Fruit fly (Drosophila melanogaster): Measurements from ENCODE around the gene CG42374.

CG42374 gene

DNA sequence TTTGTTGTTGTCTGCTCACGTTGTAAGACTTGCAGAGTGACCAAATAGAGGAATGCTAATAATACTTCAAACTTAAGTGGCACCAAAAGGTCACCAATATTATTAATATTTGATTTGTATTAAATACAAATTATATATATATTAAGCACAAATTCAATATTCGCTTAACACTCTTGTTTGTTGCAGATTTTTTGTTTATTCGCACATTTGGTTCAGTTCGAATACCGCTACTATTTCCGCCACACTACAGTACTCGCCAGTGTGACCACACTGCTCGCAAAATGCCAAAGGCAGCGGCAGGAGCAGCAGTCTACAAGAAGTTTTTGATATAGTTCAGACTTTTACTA lies 548 bp downstream of the CG42374 start, which contains the start of gene Max (continued):
- TF ChIP-seq usp (GFP tag; optimal IDR thresholded peaks at IDR 0.05) (no peak), Oaz (GFP tag; IDR thresholded peaks at IDR 0.05) (peak; percentile 40; the same call in 1 of the 2 replicates), sens-2 (GFP tag; IDR thresholded peaks at IDR 0.05) (0 out of 2 replicates have a peak, but pooled peaks have one; percentile 20), CG14710 (tag; optimal IDR thresholded peaks at IDR 0.05) (peak; percentile 99), CG4730 (GFP tag; IDR thresholded peaks at IDR 0.05) (0 out of 2 replicates have a peak, but pooled peaks have one; percentile 21), CG2889 (GFP tag; IDR thresholded peaks at IDR 0.05) (peak; percentile 54; the same call in 1 of the 3 replicates), dpn (GFP tag; optimal IDR thresholded peaks at IDR 0.05) (peak in 1 of 2 experiments; percentile 63), Bgb (GFP tag; IDR thresholded peaks at IDR 0.05; ENCODE audit: partially characterized antibody) (no peak), peb (GFP tag; IDR thresholded peaks at IDR 0.05) (peak; percentile 54; the same call in 1 of the 2 replicates), org-1 (GFP tag; optimal IDR thresholded peaks at IDR 0.05) (peak; percentile 7), jigr1 (GFP tag; IDR thresholded peaks at IDR 0.05) (no peak), Ravus (GFP tag; IDR thresholded peaks at IDR 0.05) (peak; percentile 22; the same call in 1 of the 2 replicates), CG9609 (GFP tag; optimal IDR thresholded peaks at IDR 0.05) (no peak), trem (tag; optimal IDR thresholded peaks at IDR 0.05) (peak; percentile 90), NfI (GFP tag; optimal IDR thresholded peaks at IDR 0.05) (peak; percentile 79), CG4328 (GFP tag; optimal IDR thresholded peaks at IDR 0.05) (peak; percentile 52), CG16863 (GFP tag; optimal IDR thresholded peaks at IDR 0.05) (no peak), ewg (GFP tag; optimal IDR thresholded peaks at IDR 0.05) (peak; percentile 69), mld (GFP tag; IDR thresholded peaks at IDR 0.05; ENCODE audit: partially characterized antibody) (no peak), mam (GFP tag; optimal IDR thresholded peaks at IDR 0.05) (no peak), bcd (GFP tag; optimal IDR thresholded peaks at IDR 0.05) (peak; percentile 67), dmrt11E (tag; optimal IDR thresholded peaks at IDR 0.05) (peak; percentile 63), gcm (GFP tag; optimal IDR thresholded peaks at IDR 0.05) (peak; percentile 66), Oli (tag; optimal IDR thresholded peaks at IDR 0.05) (peak; percentile 47), E2f2 (GFP tag; IDR thresholded peaks at IDR 0.05) (peak; percentile 55; the same call in 1 of the 2 replicates), CG10543 (GFP tag; optimal IDR thresholded peaks at IDR 0.05) (peak; percentile 71), lmd (GFP tag; IDR thresholded peaks at IDR 0.05) (peak; percentile 62), C15 (GFP tag; IDR thresholded peaks at IDR 0.05) (0 out of 3 replicates have a peak, but pooled peaks have one; percentile 16), CG3995 (GFP tag; optimal IDR thresholded peaks at IDR 0.05) (peak; percentile 46), amos (GFP tag; IDR thresholded peaks at IDR 0.05; ENCODE audit: partially characterized antibody) (peak; percentile 14; the same call in 1 of the 2 replicates), CG31388 (GFP tag; optimal IDR thresholded peaks at IDR 0.05) (no peak), CG17568 (GFP tag; optimal IDR thresholded peaks at IDR 0.05) (no peak), CG12236 (GFP tag; optimal IDR thresholded peaks at IDR 0.05) (no peak), Mrtf (GFP tag; IDR thresholded peaks at IDR 0.05) (peak; percentile 37; the same call in 1 of the 3 replicates), CG31224 (GFP tag; IDR thresholded peaks at IDR 0.05) (peak; percentile 47; the same call in 1 of the 2 replicates), CG15269 (tag; optimal IDR thresholded peaks at IDR 0.05) (peak; percentile 82), CG12744 (GFP tag; optimal IDR thresholded peaks at IDR 0.05) (no peak), sima (GFP tag; optimal IDR thresholded peaks at IDR 0.05) (no peak), sim (GFP tag; IDR thresholded peaks at IDR 0.05) (peak; percentile 51; the same call in 1 of the 2 replicates), Dad (GFP tag; optimal IDR thresholded peaks at IDR 0.05) (no peak), CG34376 (GFP tag; optimal IDR thresholded peaks at IDR 0.05) (peak; percentile 46), HmgZ (tag; optimal IDR thresholded peaks at IDR 0.05) (peak; percentile 83), CG10209 (GFP tag; optimal IDR thresholded peaks at IDR 0.05) (peak; percentile 62), CG13296 (GFP tag; optimal IDR thresholded peaks at IDR 0.05) (peak; percentile 73), MTF-1 (GFP tag; optimal IDR thresholded peaks at IDR 0.05; ENCODE audit: borderline replicate concordance) (peak; percentile 5), MBD-R2 (GFP tag; IDR thresholded peaks at IDR 0.05) (peak; percentile 90), CG15514 (GFP tag; optimal IDR thresholded peaks at IDR 0.05) (peak; percentile 83), CG14441 (GFP tag; IDR thresholded peaks at IDR 0.05) (peak; percentile 76), CG7987 (GFP tag; optimal IDR thresholded peaks at IDR 0.05) (peak; percentile 26), CkIIα-i1 (GFP tag; IDR thresholded peaks at IDR 0.05) (no peak)
